Worm (Caenorhabditis elegans) whole organism, young adult: ENCODE measurements around the gene W03C9.5.
A peak's percentile ranks its signal among the peaks of the same experiment; 100 is the strongest.

Experiments used
- Y79H2A.3 ChIP-seq: fragments of 200-800 bp; sonication (Bioruptor generic); conservative IDR thresholded peaks from 2 replicates; pipeline ENCODE4 v1.3.6; 2022; ENCODE audit warnings: missing genetic modification reagents, missing genetic modification characterization, missing compliant biosample characterization
- atf-7 ChIP-seq: sonication (generic microtip); optimal IDR thresholded peaks from 2 replicates; lab custom pipeline; 2017; ENCODE audit warnings: mild to moderate bottlenecking, missing genetic modification characterization, missing compliant biosample characterization
- athp-1 ChIP-seq: sonication (generic microtip); optimal IDR thresholded peaks from 2 replicates; lab custom pipeline; 2017; ENCODE audit warnings: mild to moderate bottlenecking, missing genetic modification characterization, missing compliant biosample characterization
- cebp-1 ChIP-seq, 2 experiments: fragments of 200-800 bp in 1 of 2; sonication (Bioruptor generic) in 1 of 2; sonication (generic microtip) in 1 of 2; IDR thresholded peaks in 1 of 2; optimal IDR thresholded peaks in 1 of 2; 2 replicates each; pipeline versions ENCODE4 v1.3.6 to Lab custom; 2017 to 2022; ENCODE audit warnings: missing compliant biosample characterization in 2 of 2, missing genetic modification characterization in 2 of 2, mild to moderate bottlenecking in 1 of 2, missing genetic modification reagents in 1 of 2, moderate library complexity in 1 of 2
- ceh-100 ChIP-seq: fragments of 200-800 bp; sonication (Bioruptor generic); IDR thresholded peaks from 2 replicates; pipeline ENCODE4 v1.3.6; 2022; ENCODE audit warnings: missing genetic modification reagents, missing genetic modification characterization, missing compliant biosample characterization
- die-1 ChIP-seq: sonication (generic microtip); optimal IDR thresholded peaks from 2 replicates; lab custom pipeline; 2016; ENCODE audit warnings: missing genotype, mild to moderate bottlenecking, missing genetic modification characterization, missing compliant biosample characterization
- dpl-1 ChIP-seq: fragments of 150-350 bp; optimal IDR thresholded peaks from 2 replicates; lab custom pipeline; 2014; ENCODE audit warnings: missing biosample characterization, missing genetic modification reagents, missing genetic modification characterization
- egrh-3 ChIP-seq: fragments of 200-800 bp; sonication (Bioruptor generic); IDR thresholded peaks from 2 replicates; pipeline ENCODE4 v1.3.6; 2022; ENCODE audit warnings: missing genetic modification reagents, missing genetic modification characterization, missing compliant biosample characterization
- lag-1 ChIP-seq: fragments of 200-800 bp; sonication (Bioruptor generic); IDR thresholded peaks from 2 replicates; pipeline ENCODE4 v1.3.6; 2022; ENCODE audit warnings: missing genetic modification reagents, missing genetic modification characterization, missing compliant biosample characterization
- somi-1 ChIP-seq: fragments of 200-800 bp; sonication (Bioruptor generic); optimal IDR thresholded peaks from 2 replicates; lab custom pipeline; 2018; ENCODE audit warnings: mild to moderate bottlenecking, missing genetic modification characterization, missing compliant biosample characterization
- unc-62 ChIP-seq: fragments of 150-350 bp; optimal IDR thresholded peaks from 2 replicates; lab custom pipeline; 2014; ENCODE audit warnings: missing biosample characterization, missing genetic modification reagents, missing genetic modification characterization
- zfh-2 ChIP-seq: fragments of 200-800 bp; sonication (Bioruptor generic); conservative IDR thresholded peaks from 2 replicates; pipeline ENCODE4 v1.3.6; 2022; ENCODE audit warnings: missing genetic modification reagents, missing genetic modification characterization, missing compliant biosample characterization

DNA sequence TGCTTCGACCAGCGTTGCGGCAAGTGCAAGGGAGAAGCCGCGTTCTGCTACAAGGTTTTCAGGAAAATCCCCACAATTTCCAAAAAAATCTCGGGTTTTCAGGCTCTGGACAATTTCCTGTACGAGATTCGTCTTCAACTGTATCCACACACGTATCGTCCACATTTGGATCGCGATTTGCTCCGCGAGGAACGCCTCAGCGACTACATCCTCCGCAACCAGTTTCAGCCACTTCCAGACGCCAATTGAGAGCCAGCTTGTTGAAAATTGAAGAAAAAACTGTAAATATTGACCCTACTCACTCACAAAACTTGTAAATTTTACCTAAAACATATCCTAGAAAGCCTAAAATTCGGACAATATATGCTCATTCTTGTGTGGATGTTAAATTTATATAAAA is 2.5 kb downstream of the W03C9.5 start:
- TF ChIP-seq somi-1 (GFP tag; lab: Kevin White, UChicago), result no peak
- no peak for TF ChIP-seq ceh-100 (GFP tag; lab: Robert Waterston, UW)
- no peak for TF ChIP-seq dpl-1 (GFP tag; lab: Kevin White, UChicago)
- no peak for TF ChIP-seq lag-1 (GFP tag; lab: Robert Waterston, UW)
- 0 out of 2 replicates have a peak, but pooled peaks have one; percentile 23 for TF ChIP-seq zfh-2 (GFP tag; lab: Robert Waterston, UW)
- peak; percentile 35 for TF ChIP-seq athp-1 (tag; lab: Kevin White, UChicago)
- TF ChIP-seq egrh-3 (GFP tag; lab: Robert Waterston, UW), result no peak
- 0 out of 2 replicates have a peak, but pooled peaks have one; percentile 36 for TF ChIP-seq Y79H2A.3 (GFP tag; lab: Robert Waterston, UW)
- TF ChIP-seq cebp-1 (GFP tag; IDR thresholded peaks at IDR 0.05; lab: Robert Waterston, UW), result no peak
- peak; percentile 15 for TF ChIP-seq cebp-1 (tag; optimal IDR thresholded peaks at IDR 0.05; lab: Kevin White, UChicago)
- no peak for TF ChIP-seq atf-7 (tag; lab: Kevin White, UChicago)
- TF ChIP-seq unc-62, result no peak
- TF ChIP-seq die-1 (tag; lab: Kevin White, UChicago), result peak; percentile 5
